Worm (Caenorhabditis elegans) whole organism, late embryonic: ENCODE results near the gene lpr-3.

Source experiments
- C38D4.7 ChIP-seq: fragments of 200-800 bp; sonication (Bioruptor generic); optimal IDR thresholded peaks from 2 replicates; lab custom pipeline; 2018; ENCODE audit warnings: mild to moderate bottlenecking, missing genetic modification characterization, moderate library complexity, missing compliant biosample characterization
- F13H6.1 ChIP-seq: sonication (generic microtip); optimal IDR thresholded peaks from 2 replicates; lab custom pipeline; 2016; ENCODE audit warnings: missing genetic modification characterization, missing compliant biosample characterization
- K02D7.2 ChIP-seq: sonication (generic microtip); optimal IDR thresholded peaks from 2 replicates; lab custom pipeline; 2017; ENCODE audit warnings: mild to moderate bottlenecking, missing genetic modification characterization, missing compliant biosample characterization
- T23F11.4 ChIP-seq: fragments of 200-800 bp; sonication (Bioruptor generic); optimal IDR thresholded peaks from 2 replicates; lab custom pipeline; 2018; ENCODE audit warnings: mild to moderate bottlenecking, missing genetic modification characterization, missing compliant biosample characterization
- Y22D7AL.16 ChIP-seq: sonication (generic microtip); optimal IDR thresholded peaks from 2 replicates; lab custom pipeline; 2016; ENCODE audit warnings: missing genetic modification characterization, missing compliant biosample characterization
- ahr-1 ChIP-seq: sonication (generic microtip); optimal IDR thresholded peaks from 2 replicates; lab custom pipeline; 2016; ENCODE audit warnings: missing genetic modification characterization, missing compliant biosample characterization
- ama-1 ChIP-seq: fragments of 150-350 bp; optimal IDR thresholded peaks from 2 replicates; lab custom pipeline; 2014
- ceh-14 ChIP-seq: sonication (generic microtip); optimal IDR thresholded peaks from 2 replicates; lab custom pipeline; 2016; ENCODE audit warnings: missing genotype, missing genetic modification characterization, missing compliant biosample characterization
- ceh-18 ChIP-seq: sonication (generic microtip); optimal IDR thresholded peaks from 2 replicates; lab custom pipeline; 2016; ENCODE audit warnings: missing genetic modification characterization, missing compliant biosample characterization
- ceh-22 ChIP-seq: sonication (generic microtip); optimal IDR thresholded peaks from 2 replicates; lab custom pipeline; 2017; ENCODE audit warnings: missing biosample characterization, missing genetic modification characterization
- ceh-24 ChIP-seq: sonication (generic microtip); optimal IDR thresholded peaks from 2 replicates; lab custom pipeline; 2016; ENCODE audit warnings: mild to moderate bottlenecking, missing genetic modification characterization, missing compliant biosample characterization
- ceh-30 ChIP-seq: fragments of 150-350 bp; optimal IDR thresholded peaks from 2 replicates; lab custom pipeline; 2014; ENCODE audit warnings: missing biosample characterization, missing genetic modification characterization
- ceh-6 ChIP-seq: fragments of 200-800 bp; sonication (Bioruptor generic); optimal IDR thresholded peaks from 2 replicates; lab custom pipeline; 2018; ENCODE audit warnings: mild to moderate bottlenecking, missing genetic modification characterization, missing compliant biosample characterization
- dmd-4 ChIP-seq: sonication (generic microtip); optimal IDR thresholded peaks from 2 replicates; lab custom pipeline; 2016; ENCODE audit warnings: borderline replicate concordance, missing genetic modification characterization, missing compliant biosample characterization
- elt-2 ChIP-seq: sonication (generic microtip); optimal IDR thresholded peaks from 2 replicates; lab custom pipeline; 2016; ENCODE audit warnings: missing genetic modification reagents, missing genetic modification characterization, missing compliant biosample characterization
- elt-4 ChIP-seq: sonication (generic microtip); optimal IDR thresholded peaks from 2 replicates; lab custom pipeline; 2016; ENCODE audit warnings: missing genetic modification characterization, missing compliant biosample characterization
- eyg-1 ChIP-seq: sonication (generic microtip); optimal IDR thresholded peaks from 2 replicates; lab custom pipeline; 2016; ENCODE audit warnings: missing genotype, missing genetic modification characterization, missing compliant biosample characterization
- fax-1 ChIP-seq: sonication (generic microtip); optimal IDR thresholded peaks from 2 replicates; lab custom pipeline; 2016; ENCODE audit warnings: missing genotype, missing genetic modification characterization, missing compliant biosample characterization
- fkh-10 ChIP-seq: fragments of 150-350 bp; optimal IDR thresholded peaks from 2 replicates; lab custom pipeline; 2014; ENCODE audit warnings: missing biosample characterization, missing genetic modification reagents, missing genetic modification characterization
- fkh-6 ChIP-seq: sonication (generic microtip); optimal IDR thresholded peaks from 2 replicates; lab custom pipeline; 2016; ENCODE audit warnings: missing genetic modification characterization, missing compliant biosample characterization
- hlh-13 ChIP-seq: fragments of 200-800 bp; sonication (Bioruptor generic); optimal IDR thresholded peaks from 2 replicates; lab custom pipeline; 2018; ENCODE audit warnings: mild to moderate bottlenecking, missing genetic modification characterization, missing compliant biosample characterization
- hlh-15 ChIP-seq: sonication (generic microtip); optimal IDR thresholded peaks from 2 replicates; lab custom pipeline; 2016; ENCODE audit warnings: missing genetic modification characterization, missing compliant biosample characterization
- hlh-30 ChIP-seq: sonication (generic microtip); optimal IDR thresholded peaks from 2 replicates; lab custom pipeline; 2017; ENCODE audit warnings: antibody characterized with exemption, missing genetic modification characterization, missing compliant biosample characterization; ENCODE audit not compliant: insufficient read depth
- hlh-8 ChIP-seq: sonication (generic microtip); optimal IDR thresholded peaks from 2 replicates; lab custom pipeline; 2016; ENCODE audit warnings: missing genotype, missing genetic modification characterization, missing compliant biosample characterization
- lim-6 ChIP-seq: sonication (generic microtip); optimal IDR thresholded peaks from 2 replicates; lab custom pipeline; 2016; ENCODE audit warnings: missing genetic modification characterization, missing compliant biosample characterization
- lin-11 ChIP-seq: fragments of 200-800 bp; sonication (Bioruptor generic); optimal IDR thresholded peaks from 2 replicates; lab custom pipeline; 2018; ENCODE audit warnings: mild to moderate bottlenecking, missing genetic modification characterization, missing compliant biosample characterization
- madf-2 ChIP-seq: sonication (generic microtip); optimal IDR thresholded peaks from 2 replicates; lab custom pipeline; 2017; ENCODE audit warnings: missing genetic modification characterization, missing compliant biosample characterization
- nfya-1 ChIP-seq: sonication (generic microtip); optimal IDR thresholded peaks from 2 replicates; lab custom pipeline; 2017; ENCODE audit warnings: missing genetic modification characterization, mild to moderate bottlenecking, missing compliant biosample characterization, antibody characterized with exemption, moderate library complexity
- nhr-11 ChIP-seq: fragments of 150-350 bp; optimal IDR thresholded peaks from 2 replicates; lab custom pipeline; 2014; ENCODE audit warnings: missing biosample characterization, missing genetic modification characterization
- npax-4 ChIP-seq: sonication (generic microtip); optimal IDR thresholded peaks from 2 replicates; lab custom pipeline; 2016; ENCODE audit warnings: missing genetic modification characterization, missing compliant biosample characterization
- odd-2 ChIP-seq: sonication (generic microtip); optimal IDR thresholded peaks from 2 replicates; lab custom pipeline; 2017; ENCODE audit warnings: antibody characterized with exemption, mild to moderate bottlenecking, missing genetic modification characterization, missing compliant biosample characterization
- pag-3 ChIP-seq: sonication (generic microtip); optimal IDR thresholded peaks from 2 replicates; lab custom pipeline; 2016; ENCODE audit warnings: missing compliant biosample characterization, missing genetic modification characterization, borderline replicate concordance
- pat-9 ChIP-seq: fragments of 200-800 bp; sonication (Bioruptor generic); optimal IDR thresholded peaks from 2 replicates; lab custom pipeline; 2018; ENCODE audit warnings: mild to moderate bottlenecking, missing genetic modification characterization, moderate library complexity, missing compliant biosample characterization
- pha-2 ChIP-seq: sonication (generic microtip); optimal IDR thresholded peaks from 2 replicates; lab custom pipeline; 2017; ENCODE audit warnings: mild to moderate bottlenecking, missing genetic modification characterization, missing compliant biosample characterization
- pros-1 ChIP-seq: fragments of 150-350 bp; optimal IDR thresholded peaks from 2 replicates; lab custom pipeline; 2014; ENCODE audit warnings: missing biosample characterization, missing genetic modification reagents, missing genetic modification characterization
- ref-2 ChIP-seq: sonication (generic microtip); optimal IDR thresholded peaks from 2 replicates; lab custom pipeline; 2016; ENCODE audit warnings: missing genetic modification characterization, missing compliant biosample characterization
- rnt-1 ChIP-seq: sonication (generic microtip); optimal IDR thresholded peaks from 2 replicates; lab custom pipeline; 2016; ENCODE audit warnings: missing genetic modification characterization, missing compliant biosample characterization
- sox-2 ChIP-seq: fragments of 200-800 bp; sonication (Bioruptor generic); IDR thresholded peaks from 2 replicates; pipeline ENCODE4 v1.3.6; 2022; ENCODE audit warnings: missing genetic modification reagents, missing genetic modification characterization, missing compliant biosample characterization
- syd-9 ChIP-seq: sonication (generic microtip); optimal IDR thresholded peaks from 2 replicates; lab custom pipeline; 2016; ENCODE audit warnings: mild to moderate bottlenecking, missing genetic modification characterization, moderate library complexity, missing compliant biosample characterization
- tbx-2 ChIP-seq: sonication (generic microtip); optimal IDR thresholded peaks from 2 replicates; lab custom pipeline; 2016; ENCODE audit warnings: missing genetic modification characterization, missing compliant biosample characterization
- ttx-3 ChIP-seq: sonication (generic microtip); optimal IDR thresholded peaks from 2 replicates; lab custom pipeline; 2016; ENCODE audit warnings: missing genetic modification reagents, missing genetic modification characterization, missing compliant biosample characterization
- unc-3 ChIP-seq, 2 experiments: fragments of 200-800 bp in 1 of 2; sonication (Bioruptor generic) in 1 of 2; sonication (generic microtip) in 1 of 2; conservative IDR thresholded peaks in 1 of 2; optimal IDR thresholded peaks in 1 of 2; 2 replicates each; pipeline versions ENCODE4 v1.3.6 to Lab custom; 2016 to 2022; ENCODE audit warnings: missing compliant biosample characterization in 2 of 2, missing genetic modification characterization in 2 of 2, missing genetic modification reagents in 1 of 2
- unc-42 ChIP-seq: sonication (generic microtip); optimal IDR thresholded peaks from 2 replicates; lab custom pipeline; 2016; ENCODE audit warnings: missing genotype, missing genetic modification characterization, missing compliant biosample characterization
- unc-55 ChIP-seq: sonication (generic microtip); optimal IDR thresholded peaks from 2 replicates; lab custom pipeline; 2017; ENCODE audit warnings: missing biosample characterization, missing genetic modification reagents, missing genetic modification characterization
- unc-86 ChIP-seq: sonication (generic microtip); optimal IDR thresholded peaks from 2 replicates; lab custom pipeline; 2016; ENCODE audit warnings: missing genetic modification characterization, missing compliant biosample characterization
- ztf-16 ChIP-seq: sonication (generic microtip); optimal IDR thresholded peaks from 2 replicates; lab custom pipeline; 2017; ENCODE audit warnings: missing genetic modification characterization, missing compliant biosample characterization

lpr-3 gene

ce11 chrX:11016100-11016499 is 41.1 kb upstream of the lpr-3 start, which contains the start of gene egl-15:
egl-15 (plus strand) TSS chrX:11016400.
- TF ChIP-seq nfya-1 (tag; lab: Kevin White, UChicago), result no peak
- no peak for TF ChIP-seq odd-2 (tag; lab: Kevin White, UChicago)
- no peak for TF ChIP-seq ama-1 (lab: Kevin White, UChicago)
- TF ChIP-seq K02D7.2 (tag; lab: Kevin White, UChicago), result no peak
- no peak for TF ChIP-seq elt-4

- TF ChIP-seq eyg-1 (tag; lab: Kevin White, UChicago) (no peak), unc-86 (tag; lab: Kevin White, UChicago) (no peak), ceh-24 (tag; lab: Kevin White, UChicago) (no peak), C38D4.7 (no peak), ceh-30 (tag; lab: Kevin White, UChicago) (no peak), unc-55 (GFP tag; lab: Kevin White, UChicago) (no peak)
Measured at ce11 chrX:11028617-11029016, 28.6 kb upstream of the lpr-3 start, which contains the start of gene ldb-1. ldb-1 (plus strand) TSS chrX:11028917.

ce11 chrX:11031047-11031695 is 26.0 kb upstream of the lpr-3 start:
- TF ChIP-seq pha-2 (tag; lab: Kevin White, UChicago), result peak; percentile 57
- TF ChIP-seq syd-9, result peak; percentile 73
- no peak for TF ChIP-seq ceh-24 (tag; lab: Kevin White, UChicago)
- no peak for TF ChIP-seq ceh-30 (tag; lab: Kevin White, UChicago)
- peak; percentile 9 for TF ChIP-seq ahr-1
- TF ChIP-seq F13H6.1 (tag; lab: Kevin White, UChicago), result peak; percentile 78
- TF ChIP-seq ama-1 (lab: Kevin White, UChicago), result peak; percentile 34
- TF ChIP-seq fkh-10 (GFP tag; lab: Kevin White, UChicago), result no peak
- peak; percentile 89 for TF ChIP-seq ref-2 (tag; lab: Kevin White, UChicago)
- TF ChIP-seq unc-86 (tag; lab: Kevin White, UChicago), result no peak
- TF ChIP-seq ceh-6, result peak; percentile 76
- no peak for TF ChIP-seq K02D7.2 (tag; lab: Kevin White, UChicago)
- TF ChIP-seq sox-2 (GFP tag; lab: Robert Waterston, UW), result no peak
- no peak for TF ChIP-seq elt-4
- TF ChIP-seq nhr-11, result no peak
- peak; percentile 73 for TF ChIP-seq madf-2 (tag; lab: Kevin White, UChicago)
- 0 out of 2 replicates have a peak, but pooled peaks have one; percentile 14 for TF ChIP-seq unc-3 (GFP tag; conservative IDR thresholded peaks at IDR 0.05; lab: Robert Waterston, UW)
- no peak for TF ChIP-seq unc-3 (tag; optimal IDR thresholded peaks at IDR 0.05; lab: Kevin White, UChicago)
- peak; percentile 94 for TF ChIP-seq rnt-1 (tag; lab: Kevin White, UChicago)
- peak; percentile 89 for TF ChIP-seq nfya-1 (tag; lab: Kevin White, UChicago)
- no peak for TF ChIP-seq lin-11 (tag; lab: Kevin White, UChicago)
- peak; percentile 69 for TF ChIP-seq hlh-8 (tag; lab: Kevin White, UChicago)
- TF ChIP-seq unc-42, result peak; percentile 85
- TF ChIP-seq hlh-13, result no peak
- no peak for TF ChIP-seq npax-4
- peak; percentile 90 for TF ChIP-seq pros-1
- TF ChIP-seq ceh-14, result peak; percentile 80
- TF ChIP-seq pag-3 (tag; lab: Kevin White, UChicago), result peak; percentile 58
- peak; percentile 52 for TF ChIP-seq pat-9 (tag; lab: Kevin White, UChicago)
- no peak for TF ChIP-seq hlh-15
- peak; percentile 18 for TF ChIP-seq ceh-22 (tag; lab: Kevin White, UChicago)
- TF ChIP-seq tbx-2 (tag; lab: Kevin White, UChicago), result peak; percentile 96
- TF ChIP-seq eyg-1 (tag; lab: Kevin White, UChicago), result peak; percentile 71
- TF ChIP-seq lim-6 (tag; lab: Kevin White, UChicago), result peak; percentile 45
- TF ChIP-seq T23F11.4, result peak; percentile 57
- TF ChIP-seq fax-1 (tag; lab: Kevin White, UChicago), result no peak
- TF ChIP-seq hlh-30 (tag; lab: Kevin White, UChicago), result peak; percentile 72
- TF ChIP-seq dmd-4 (tag; lab: Kevin White, UChicago), result no peak
- TF ChIP-seq elt-2 (tag; lab: Kevin White, UChicago), result peak; percentile 40
- no peak for TF ChIP-seq fkh-6 (tag; lab: Kevin White, UChicago)
- TF ChIP-seq ceh-18 (tag; lab: Kevin White, UChicago), result peak; percentile 86
- TF ChIP-seq Y22D7AL.16 (tag; lab: Kevin White, UChicago), result no peak
- TF ChIP-seq ztf-16 (tag; lab: Kevin White, UChicago), result peak; percentile 64
- no peak for TF ChIP-seq ttx-3 (tag; lab: Kevin White, UChicago)
